Worm (Caenorhabditis elegans) whole organism, midembryonic: ENCODE data around the gene K07B1.7.
"Not testable (repeated sequence)": the region's sequence is repeated elsewhere in the genome, so short reads cannot be mapped to it uniquely, and the experiment has no call there.

Source experiments
- T22C8.4 ChIP-seq: fragments of 200-800 bp; sonication (Bioruptor generic); IDR thresholded peaks from 2 replicates; pipeline ENCODE4 v1.3.6; 2022; ENCODE audit warnings: missing genetic modification characterization, missing compliant biosample characterization
- cog-1 ChIP-seq: sonication (generic microtip); optimal IDR thresholded peaks from 2 replicates; lab custom pipeline; 2016; ENCODE audit warnings: missing genetic modification characterization, missing compliant biosample characterization
- flt-1 ChIP-seq: fragments of 200-800 bp; sonication (Bioruptor generic); IDR thresholded peaks from 2 replicates; pipeline ENCODE4 v1.3.6; 2022; ENCODE audit warnings: missing genetic modification characterization, missing compliant biosample characterization
- klf-2 ChIP-seq: fragments of 200-800 bp; sonication (Bioruptor generic); conservative IDR thresholded peaks from 2 replicates; pipeline ENCODE4 v1.3.6; 2022; ENCODE audit warnings: missing genetic modification reagents, missing genetic modification characterization, missing compliant biosample characterization
- med-1 ChIP-seq: sonication (generic microtip); optimal IDR thresholded peaks from 2 replicates; lab custom pipeline; 2017; ENCODE audit warnings: missing genetic modification characterization, mild to moderate bottlenecking, missing compliant biosample characterization, antibody characterized with exemption, missing genetic modification reagents; ENCODE audit not compliant: insufficient read depth
- ref-1 ChIP-seq: fragments of 200-800 bp; sonication (Bioruptor generic); conservative IDR thresholded peaks from 2 replicates; pipeline ENCODE4 v1.3.6; 2022; ENCODE audit warnings: missing genetic modification reagents, missing genetic modification characterization, missing compliant biosample characterization
- tab-1 ChIP-seq: fragments of 200-800 bp; sonication (Bioruptor generic); IDR thresholded peaks from 2 replicates; pipeline ENCODE4 v1.3.6; 2022; ENCODE audit warnings: missing genetic modification characterization, missing compliant biosample characterization
- ztf-23 ChIP-seq: fragments of 200-800 bp; sonication (Bioruptor generic); IDR thresholded peaks from 2 replicates; pipeline ENCODE4 v1.3.6; 2022; ENCODE audit warnings: missing genetic modification reagents, missing genetic modification characterization, missing compliant biosample characterization
- ztf-29 ChIP-seq: fragments of 200-800 bp; sonication (Bioruptor generic); IDR thresholded peaks from 2 replicates; pipeline ENCODE4 v1.3.6; 2022; ENCODE audit warnings: missing genetic modification reagents, missing genetic modification characterization, missing compliant biosample characterization

The K07B1.7 gene

ce11 chrV:9346804-9347203, at the start of gene K07B1.7, which contains the start of gene try-5:
Gene K07B1.7, minus strand, starts transcription at chrV:9346962.
Gene try-5, plus strand, starts transcription at chrV:9347044.
- TF ChIP-seq flt-1 (GFP tag; lab: Robert Waterston, UW) (no peak), T22C8.4 (GFP tag; lab: Robert Waterston, UW) (peak; percentile 91)

- TF ChIP-seq tab-1 (GFP tag; lab: Robert Waterston, UW) (no peak), klf-2 (no peak), ref-1 (GFP tag; lab: Robert Waterston, UW) (no peak), med-1 (no peak), ztf-29 (GFP tag; lab: Robert Waterston, UW) (no peak), flt-1 (GFP tag; lab: Robert Waterston, UW) (no peak), cog-1 (tag; lab: Kevin White, UChicago) (no peak)
Measured at ce11 chrV:9394938-9395639, 48.3 kb upstream of the K07B1.7 start.

- no peak for TF ChIP-seq tab-1 (GFP tag; lab: Robert Waterston, UW)
- TF ChIP-seq T22C8.4 (GFP tag; lab: Robert Waterston, UW) = no peak
- no peak for TF ChIP-seq klf-2
- no peak for TF ChIP-seq cog-1 (tag; lab: Kevin White, UChicago)
- no peak for TF ChIP-seq ztf-23 (GFP tag; lab: Robert Waterston, UW)
- TF ChIP-seq ztf-29 (GFP tag; lab: Robert Waterston, UW) = no peak
- TF ChIP-seq med-1 = no peak
Measured at ce11 chrV:9391959-9392358, 45.2 kb upstream of the K07B1.7 start.

ce11 chrV:9386143-9386542, 39.4 kb upstream of the K07B1.7 start, which contains the start of gene hum-2:
Gene hum-2, plus strand, starts transcription at chrV:9386175.
- TF ChIP-seq cog-1 (tag; lab: Kevin White, UChicago) = no peak
- no peak for TF ChIP-seq ref-1 (GFP tag; lab: Robert Waterston, UW)
- no peak for TF ChIP-seq tab-1 (GFP tag; lab: Robert Waterston, UW)
- TF ChIP-seq med-1 = no peak
- TF ChIP-seq ztf-23 (GFP tag; lab: Robert Waterston, UW) = no peak
- TF ChIP-seq ztf-29 (GFP tag; lab: Robert Waterston, UW) = no peak
- no peak for TF ChIP-seq T22C8.4 (GFP tag; lab: Robert Waterston, UW)
- no peak for TF ChIP-seq klf-2
- no peak for TF ChIP-seq flt-1 (GFP tag; lab: Robert Waterston, UW)

ce11 chrV:9384949-9385348, 38.2 kb upstream of the K07B1.7 start:
- TF ChIP-seq T22C8.4 (GFP tag; lab: Robert Waterston, UW) (no peak), flt-1 (GFP tag; lab: Robert Waterston, UW) (no peak), tab-1 (GFP tag; lab: Robert Waterston, UW) (no peak)

ce11 chrV:9384359-9384758, 37.6 kb upstream of the K07B1.7 start:
- no peak for TF ChIP-seq cog-1 (tag; lab: Kevin White, UChicago)
- no peak for TF ChIP-seq tab-1 (GFP tag; lab: Robert Waterston, UW)
- no peak for TF ChIP-seq ztf-23 (GFP tag; lab: Robert Waterston, UW)
- TF ChIP-seq flt-1 (GFP tag; lab: Robert Waterston, UW) = no peak
- TF ChIP-seq klf-2 = no peak
- no peak for TF ChIP-seq ref-1 (GFP tag; lab: Robert Waterston, UW)
- no peak for TF ChIP-seq T22C8.4 (GFP tag; lab: Robert Waterston, UW)
- no peak for TF ChIP-seq med-1
- no peak for TF ChIP-seq ztf-29 (GFP tag; lab: Robert Waterston, UW)

- TF ChIP-seq T22C8.4 (GFP tag; lab: Robert Waterston, UW) = peak; percentile 49; the same call in 1 of the 2 replicates
- no peak for TF ChIP-seq ref-1 (GFP tag; lab: Robert Waterston, UW)
Measured at ce11 chrV:9382538-9383328, 36.0 kb upstream of the K07B1.7 start.

- TF ChIP-seq cog-1 (tag; lab: Kevin White, UChicago) (no peak), ztf-29 (GFP tag; lab: Robert Waterston, UW) (no peak), klf-2 (no peak), ztf-23 (GFP tag; lab: Robert Waterston, UW) (no peak), tab-1 (GFP tag; lab: Robert Waterston, UW) (no peak), med-1 (no peak), T22C8.4 (GFP tag; lab: Robert Waterston, UW) (no peak), ref-1 (GFP tag; lab: Robert Waterston, UW) (no peak), flt-1 (GFP tag; lab: Robert Waterston, UW) (no peak)
Measured at ce11 chrV:9381846-9382363, 35.1 kb upstream of the K07B1.7 start, which contains the start of gene E02C12.12. Gene E02C12.12, minus strand, starts transcription at chrV:9382313.

- TF ChIP-seq tab-1 (GFP tag; lab: Robert Waterston, UW); med-1; ztf-29 (GFP tag; lab: Robert Waterston, UW): not testable (repeated sequence)
Measured at ce11 chrV:9379808-9380207, 33.0 kb upstream of the K07B1.7 start, which contains the start of gene E02C12.11. Gene E02C12.11, minus strand, starts transcription at chrV:9379908.

ce11 chrV:9378335-9378734, 31.6 kb upstream of the K07B1.7 start, which contains the start of gene E02C12.10:
Gene E02C12.10, minus strand, starts transcription at chrV:9378409.
- no peak for TF ChIP-seq klf-2
- no peak for TF ChIP-seq ztf-29 (GFP tag; lab: Robert Waterston, UW)
- TF ChIP-seq T22C8.4 (GFP tag; lab: Robert Waterston, UW) = no peak
- no peak for TF ChIP-seq med-1
- no peak for TF ChIP-seq ztf-23 (GFP tag; lab: Robert Waterston, UW)
- no peak for TF ChIP-seq cog-1 (tag; lab: Kevin White, UChicago)
- no peak for TF ChIP-seq flt-1 (GFP tag; lab: Robert Waterston, UW)
- TF ChIP-seq ref-1 (GFP tag; lab: Robert Waterston, UW) = no peak
- TF ChIP-seq tab-1 (GFP tag; lab: Robert Waterston, UW) = no peak
